Fruit fly (Drosophila melanogaster) whole organism: ENCODE data around the gene slam.

Source experiments
- CG8478 ChIP-seq: fragments of >200 bp; optimal IDR thresholded peaks from 2 replicates; lab custom pipeline; 2018; ENCODE audit warnings: inconsistent platforms
- Dll ChIP-seq: fragments of >200 bp; optimal IDR thresholded peaks from 2 replicates; lab custom pipeline; 2017
- EcR ChIP-seq, 2 experiments: fragments of >200 bp; optimal IDR thresholded peaks; 2 replicates each; lab custom pipeline; 2017; ENCODE audit warnings: missing biosample characterization in 2 of 2, missing genetic modification characterization in 2 of 2, missing genetic modification reagents in 2 of 2
- pan ChIP-seq: fragments of >200 bp; optimal IDR thresholded peaks from 2 replicates; lab custom pipeline; 2017
- psq ChIP-seq: fragments of >200 bp; optimal IDR thresholded peaks from 2 replicates; lab custom pipeline; 2017
- usp ChIP-seq: fragments of >200 bp; optimal IDR thresholded peaks from 2 replicates; lab custom pipeline; 2017; ENCODE audit warnings: missing biosample characterization, missing genetic modification characterization, mixed read lengths

DNA sequence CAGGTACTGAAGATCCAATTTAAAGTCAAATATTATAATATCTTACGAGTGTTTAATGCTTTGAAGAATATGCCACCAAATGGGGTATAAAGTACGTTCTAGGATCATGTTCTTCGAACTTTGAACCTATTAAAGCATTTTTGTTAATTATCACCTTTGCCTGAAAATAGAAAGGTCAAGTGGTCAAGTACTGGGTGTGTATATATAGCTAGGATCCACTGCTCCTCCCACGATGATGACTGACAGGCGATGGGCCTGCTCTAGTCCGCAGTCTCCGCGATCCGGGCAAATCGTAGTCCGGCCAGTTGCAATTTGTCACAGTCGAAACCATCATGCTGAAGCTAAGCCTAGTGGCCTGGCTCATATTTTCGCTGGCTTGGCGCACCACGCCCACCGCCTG lies 8.8 kb downstream of the slam start, which contains the start of gene Nepl5:
- TF ChIP-seq usp (GFP tag; lab: Kevin White, UChicago) = no peak
- no peak for TF ChIP-seq psq (lab: Kevin White, UChicago)
- TF ChIP-seq EcR (GFP tag; optimal IDR thresholded peaks at IDR 0.05; lab: Kevin White, UChicago) = no peak
- no peak for TF ChIP-seq pan (lab: Kevin White, UChicago)
- no peak for TF ChIP-seq CG8478 (lab: Kevin White, UChicago)
- TF ChIP-seq Dll (lab: Kevin White, UChicago) = no peak
